Worm (Caenorhabditis elegans) whole organism, L2 larva: ENCODE results near the gene pnc-1.

Experiments
- C34F6.9 ChIP-seq: fragments of 150-350 bp; optimal IDR thresholded peaks from 2 replicates; lab custom pipeline; 2014; ENCODE audit warnings: missing biosample characterization, missing genetic modification characterization
- Y55F3AM.14 ChIP-seq: fragments of 200-800 bp; sonication (Bioruptor generic); optimal IDR thresholded peaks from 2 replicates; lab custom pipeline; 2018; ENCODE audit warnings: mild to moderate bottlenecking, missing genetic modification characterization, missing compliant biosample characterization
- alr-1 ChIP-seq: fragments of 150-350 bp; optimal IDR thresholded peaks from 2 replicates; lab custom pipeline; 2014; ENCODE audit warnings: missing biosample characterization, missing genetic modification characterization
- aly-2 ChIP-seq: fragments of 150-350 bp; optimal IDR thresholded peaks from 2 replicates; lab custom pipeline; 2014; ENCODE audit warnings: missing biosample characterization, missing genetic modification characterization
- ama-1 ChIP-seq: fragments of 150-350 bp; optimal IDR thresholded peaks from 2 replicates; lab custom pipeline; 2018; ENCODE audit warnings: inconsistent platforms
- blmp-1 ChIP-seq: sonication (generic microtip); optimal IDR thresholded peaks from 2 replicates; lab custom pipeline; 2017; ENCODE audit warnings: missing genetic modification characterization, mild to moderate bottlenecking, missing compliant biosample characterization, antibody characterized with exemption, moderate library complexity; ENCODE audit not compliant: insufficient read depth
- ceh-16 ChIP-seq: fragments of 150-350 bp; optimal IDR thresholded peaks from 2 replicates; lab custom pipeline; 2014; ENCODE audit warnings: missing biosample characterization, missing genetic modification characterization
- ceh-82 ChIP-seq: fragments of 150-350 bp; optimal IDR thresholded peaks from 2 replicates; lab custom pipeline; 2014; ENCODE audit warnings: missing biosample characterization, missing genetic modification characterization
- crh-2 ChIP-seq: sonication (generic microtip); optimal IDR thresholded peaks from 2 replicates; lab custom pipeline; 2017; ENCODE audit warnings: missing biosample characterization, missing genetic modification characterization
- dmd-4 ChIP-seq: sonication (generic microtip); optimal IDR thresholded peaks from 2 replicates; lab custom pipeline; 2017; ENCODE audit warnings: missing biosample characterization, missing genetic modification characterization
- egl-27 ChIP-seq: sonication (generic microtip); optimal IDR thresholded peaks from 3 replicates; lab custom pipeline; 2017; ENCODE audit warnings: missing biosample characterization, missing genetic modification reagents, missing genetic modification characterization
- elt-1 ChIP-seq: fragments of 150-350 bp; optimal IDR thresholded peaks from 2 replicates; lab custom pipeline; 2014; ENCODE audit warnings: missing biosample characterization, missing genetic modification characterization
- elt-3 ChIP-seq: sonication (generic microtip); optimal IDR thresholded peaks from 2 replicates; lab custom pipeline; 2017; ENCODE audit warnings: missing biosample characterization, missing genetic modification characterization
- fos-1 ChIP-seq: fragments of 150-350 bp; optimal IDR thresholded peaks from 2 replicates; lab custom pipeline; 2014; ENCODE audit warnings: missing biosample characterization, missing genetic modification characterization
- gmeb-1 ChIP-seq: fragments of 150-350 bp; optimal IDR thresholded peaks from 2 replicates; lab custom pipeline; 2014; ENCODE audit warnings: missing biosample characterization, missing genetic modification characterization
- lin-13 ChIP-seq: fragments of 150-350 bp; optimal IDR thresholded peaks from 2 replicates; lab custom pipeline; 2014; ENCODE audit warnings: missing biosample characterization, missing genetic modification reagents, missing genetic modification characterization
- lsy-2 ChIP-seq, 2 experiments: fragments of 150-350 bp in 1 of 2; sonication (generic microtip) in 1 of 2; optimal IDR thresholded peaks; 2 replicates each; lab custom pipeline; 2014 to 2017; ENCODE audit warnings: missing biosample characterization in 2 of 2, missing genetic modification characterization in 2 of 2
- mbf-1 ChIP-seq: sonication (generic microtip); optimal IDR thresholded peaks from 2 replicates; lab custom pipeline; 2017; ENCODE audit warnings: missing biosample characterization, missing genetic modification characterization
- mdl-1 ChIP-seq, 2 experiments: fragments of 150-350 bp in 1 of 2; sonication (generic microtip) in 1 of 2; optimal IDR thresholded peaks; 2 replicates each; lab custom pipeline; 2017; ENCODE audit warnings: missing biosample characterization in 2 of 2, missing genetic modification characterization in 2 of 2
- nhr-11 ChIP-seq: fragments of 150-350 bp; optimal IDR thresholded peaks from 2 replicates; lab custom pipeline; 2014; ENCODE audit warnings: missing biosample characterization, missing genetic modification characterization
- nhr-129 ChIP-seq: fragments of 150-350 bp; optimal IDR thresholded peaks from 2 replicates; lab custom pipeline; 2014; ENCODE audit warnings: missing biosample characterization, missing genetic modification characterization
- nhr-21 ChIP-seq: fragments of 150-350 bp; optimal IDR thresholded peaks from 2 replicates; lab custom pipeline; 2014; ENCODE audit warnings: missing biosample characterization, missing genetic modification characterization
- nhr-25 ChIP-seq: fragments of 150-350 bp; sonication (generic microtip); optimal IDR thresholded peaks from 3 replicates; lab custom pipeline; 2014; ENCODE audit warnings: missing biosample characterization, missing genetic modification characterization
- skn-1 ChIP-seq: sonication (generic microtip); optimal IDR thresholded peaks from 2 replicates; lab custom pipeline; 2017; ENCODE audit warnings: missing biosample characterization, missing genetic modification characterization
- sma-3 ChIP-seq: sonication (generic microtip); optimal IDR thresholded peaks from 2 replicates; lab custom pipeline; 2016; ENCODE audit warnings: missing genetic modification reagents, missing genetic modification characterization, missing compliant biosample characterization
- sma-9 ChIP-seq, 2 experiments: fragments of 150-350 bp in 1 of 2; sonication (generic microtip) in 1 of 2; optimal IDR thresholded peaks; 2 replicates each; lab custom pipeline; 2014 to 2016; ENCODE audit warnings: missing genetic modification characterization in 2 of 2, mild to moderate bottlenecking in 1 of 2, missing biosample characterization in 1 of 2, missing compliant biosample characterization in 1 of 2, missing genetic modification reagents in 1 of 2, moderate library complexity in 1 of 2
- snpc-4 ChIP-seq: fragments of 150-350 bp; optimal IDR thresholded peaks from 2 replicates; lab custom pipeline; 2014; ENCODE audit warnings: missing biosample characterization, missing genetic modification characterization
- unc-39 ChIP-seq: fragments of 150-350 bp; optimal IDR thresholded peaks from 2 replicates; lab custom pipeline; 2014; ENCODE audit warnings: missing biosample characterization, missing genetic modification characterization
- unc-62 ChIP-seq: fragments of 150-350 bp; optimal IDR thresholded peaks from 2 replicates; lab custom pipeline; 2014; ENCODE audit warnings: missing biosample characterization, missing genetic modification reagents, missing genetic modification characterization
- zag-1 ChIP-seq: fragments of 150-350 bp; optimal IDR thresholded peaks from 2 replicates; lab custom pipeline; 2014; ENCODE audit warnings: missing biosample characterization, missing genetic modification characterization
- ztf-11 ChIP-seq: sonication (generic microtip); optimal IDR thresholded peaks from 2 replicates; lab custom pipeline; 2017; ENCODE audit warnings: missing biosample characterization, missing genetic modification characterization
- ztf-4 ChIP-seq: fragments of 150-350 bp; optimal IDR thresholded peaks from 2 replicates; lab custom pipeline; 2014; ENCODE audit warnings: missing biosample characterization, missing genetic modification characterization

Gene pnc-1

DNA sequence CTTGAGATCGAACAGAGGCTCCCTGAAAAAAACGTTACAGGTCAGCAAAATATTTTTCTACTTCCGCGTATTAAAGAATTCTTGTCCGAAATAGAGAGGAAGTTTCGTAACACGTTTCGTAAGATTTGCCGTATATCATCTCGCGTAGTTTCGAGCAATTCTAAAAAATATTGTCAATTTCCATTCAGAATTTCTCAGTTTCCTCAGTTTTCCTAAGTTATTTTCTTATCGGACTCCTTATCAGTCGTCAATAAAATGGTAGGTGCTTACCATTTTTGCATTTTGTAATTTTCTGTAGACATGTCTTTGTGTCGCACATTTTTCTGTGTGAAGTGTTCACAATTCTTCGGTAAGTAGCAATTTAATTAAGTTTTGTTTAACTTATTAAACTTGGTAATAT is 24.4 kb upstream of the pnc-1 start, which contains the start of gene Y38C1AA.19:
TSS of gene Y38C1AA.19 (plus strand) at position 301 of the 400 bp plus-strand sequence.
- no peak for TF ChIP-seq mdl-1 (tag; optimal IDR thresholded peaks at IDR 0.05; lab: Kevin White, UChicago)
- TF ChIP-seq gmeb-1: no peak
- no peak for TF ChIP-seq ceh-82
- no peak for TF ChIP-seq sma-9 (GFP tag; optimal IDR thresholded peaks at IDR 0.05; lab: Kevin White, UChicago)
- no peak for TF ChIP-seq sma-9 (tag; optimal IDR thresholded peaks at IDR 0.05; lab: Kevin White, UChicago)
- no peak for TF ChIP-seq zag-1
- no peak for TF ChIP-seq nhr-129 (tag; lab: Kevin White, UChicago)
- no peak for TF ChIP-seq elt-1 (tag; lab: Kevin White, UChicago)
- TF ChIP-seq ztf-11 (tag; lab: Kevin White, UChicago): no peak
- TF ChIP-seq lin-13 (GFP tag; lab: Kevin White, UChicago): no peak
- no peak for TF ChIP-seq sma-3 (GFP tag; lab: Kevin White, UChicago)
- TF ChIP-seq snpc-4 (tag; lab: Kevin White, UChicago): no peak
- TF ChIP-seq skn-1 (tag; lab: Kevin White, UChicago): no peak
- TF ChIP-seq aly-2 (tag; lab: Kevin White, UChicago): no peak
- no peak for TF ChIP-seq C34F6.9 (tag; lab: Kevin White, UChicago)
- no peak for TF ChIP-seq elt-3 (tag; lab: Kevin White, UChicago)
- TF ChIP-seq lsy-2 (tag; optimal IDR thresholded peaks at IDR 0.05; lab: Kevin White, UChicago): no peak
- no peak for TF ChIP-seq alr-1 (tag; lab: Kevin White, UChicago)

DNA sequence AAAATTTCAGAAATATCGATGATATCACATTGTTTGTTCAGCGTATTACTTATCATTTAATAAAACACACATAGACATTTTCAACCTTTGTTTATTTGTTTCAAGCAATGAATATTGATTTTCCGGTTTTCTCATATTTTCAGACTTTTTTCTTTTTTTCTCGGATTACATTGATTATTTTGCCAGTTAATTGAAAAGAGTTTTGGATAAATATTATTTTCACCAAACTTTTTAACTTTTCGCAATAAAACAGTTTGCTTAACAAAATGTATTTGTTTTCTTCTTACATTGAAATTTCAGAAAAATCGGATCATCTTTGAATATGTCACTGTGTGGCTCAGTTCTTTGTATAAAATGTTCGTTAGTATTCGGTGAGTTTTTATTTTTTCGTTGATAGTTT is 21.8 kb upstream of the pnc-1 start, which contains the start of gene Y38C1AA.6:
TSS of gene Y38C1AA.6 (plus strand) at position 301 of the 400 bp plus-strand sequence.
- peak; percentile 22 for TF ChIP-seq fos-1
- no peak for TF ChIP-seq nhr-25 (tag; lab: Kevin White, UChicago)

DNA sequence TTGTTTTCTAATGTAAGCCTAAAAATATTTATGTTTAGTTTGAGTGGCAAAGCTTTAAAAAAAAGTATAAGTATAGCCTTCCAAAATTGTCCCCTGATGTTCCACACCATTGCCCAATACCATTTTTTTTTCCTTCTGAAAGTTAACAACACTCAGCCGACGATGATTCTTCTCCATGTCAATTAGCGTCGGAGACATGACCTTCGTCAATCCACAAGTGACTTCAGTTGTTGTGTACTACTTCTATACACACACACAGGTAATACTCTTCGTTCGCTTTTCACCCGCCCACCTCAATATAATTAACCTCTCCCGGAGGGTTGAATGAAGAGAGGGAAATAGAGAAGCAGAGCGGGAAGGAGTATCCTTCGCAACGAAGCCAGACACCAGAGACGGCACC is 19.5 kb upstream of the pnc-1 start, which contains the start of gene cutl-24:
TSS of gene cutl-24 (plus strand) at position 301 of the 400 bp plus-strand sequence.
- no peak for TF ChIP-seq ama-1 (lab: Kevin White, UChicago)
- no peak for TF ChIP-seq ceh-82

ce11 chrIV:171036-171435 is 13.2 kb upstream of the pnc-1 start:
- TF ChIP-seq sma-9 (GFP tag; optimal IDR thresholded peaks at IDR 0.05; lab: Kevin White, UChicago) (no peak), sma-9 (tag; optimal IDR thresholded peaks at IDR 0.05; lab: Kevin White, UChicago) (no peak), nhr-25 (tag; lab: Kevin White, UChicago) (peak; percentile 20)

ce11 chrIV:172990-173389 is 11.3 kb upstream of the pnc-1 start:
- no peak for TF ChIP-seq dmd-4 (tag; lab: Kevin White, UChicago)
- TF ChIP-seq nhr-21 (tag; lab: Kevin White, UChicago): no peak
- TF ChIP-seq ceh-16: no peak
- TF ChIP-seq lin-13 (GFP tag; lab: Kevin White, UChicago): no peak
- TF ChIP-seq crh-2: no peak
- no peak for TF ChIP-seq nhr-11 (tag; lab: Kevin White, UChicago)
- no peak for TF ChIP-seq ama-1 (lab: Kevin White, UChicago)
- TF ChIP-seq unc-62 (GFP tag; lab: Kevin White, UChicago): no peak
- no peak for TF ChIP-seq nhr-129 (tag; lab: Kevin White, UChicago)
- no peak for TF ChIP-seq sma-9 (GFP tag; optimal IDR thresholded peaks at IDR 0.05; lab: Kevin White, UChicago)
- no peak for TF ChIP-seq sma-9 (tag; optimal IDR thresholded peaks at IDR 0.05; lab: Kevin White, UChicago)
- TF ChIP-seq lsy-2 (tag; optimal IDR thresholded peaks at IDR 0.05; lab: Kevin White, UChicago): no peak
- TF ChIP-seq alr-1 (tag; lab: Kevin White, UChicago): no peak
- no peak for TF ChIP-seq snpc-4 (tag; lab: Kevin White, UChicago)
- no peak for TF ChIP-seq sma-3 (GFP tag; lab: Kevin White, UChicago)
- TF ChIP-seq mdl-1 (tag; optimal IDR thresholded peaks at IDR 0.05; lab: Kevin White, UChicago): no peak
- TF ChIP-seq ztf-4 (tag; lab: Kevin White, UChicago): no peak

DNA sequence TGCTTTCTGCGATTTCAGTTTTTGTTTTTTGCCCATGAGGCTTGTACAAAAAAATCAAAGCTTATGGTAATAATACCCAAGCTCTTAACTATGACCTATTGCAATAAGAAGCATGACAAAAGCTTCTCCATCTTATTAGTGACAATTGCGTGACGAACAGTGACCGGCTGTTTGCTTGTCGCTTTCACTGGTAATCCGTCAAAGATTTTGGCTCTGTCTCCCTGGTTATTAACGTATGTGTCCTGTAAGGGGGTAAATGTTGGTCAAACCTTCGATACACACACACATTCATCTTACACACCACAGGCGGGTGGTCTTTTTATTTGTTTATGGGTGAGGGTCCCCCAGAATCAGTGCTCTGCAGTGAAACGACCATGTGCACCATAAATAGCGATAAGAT is 10.2 kb upstream of the pnc-1 start:
- no peak for TF ChIP-seq Y55F3AM.14 (GFP tag; lab: Kevin White, UChicago)
- TF ChIP-seq dmd-4 (tag; lab: Kevin White, UChicago): no peak
- TF ChIP-seq mbf-1: no peak
- TF ChIP-seq unc-39 (tag; lab: Kevin White, UChicago): no peak
- no peak for TF ChIP-seq ztf-4 (tag; lab: Kevin White, UChicago)
- no peak for TF ChIP-seq ama-1 (lab: Kevin White, UChicago)
- TF ChIP-seq sma-3 (GFP tag; lab: Kevin White, UChicago): no peak
- no peak for TF ChIP-seq zag-1
- no peak for TF ChIP-seq egl-27 (tag; lab: Kevin White, UChicago)
- TF ChIP-seq crh-2: no peak
- TF ChIP-seq blmp-1 (tag; lab: Kevin White, UChicago): no peak
